Fruit fly (Drosophila melanogaster) whole organism: ENCODE data around the gene CG14340.

Source experiments
- CG8478 ChIP-seq: fragments of >200 bp; optimal IDR thresholded peaks from 2 replicates; lab custom pipeline; 2018; ENCODE audit warnings: inconsistent platforms
- Dll ChIP-seq: fragments of >200 bp; optimal IDR thresholded peaks from 2 replicates; lab custom pipeline; 2017
- EcR ChIP-seq, 2 experiments: fragments of >200 bp; optimal IDR thresholded peaks; 2 replicates each; lab custom pipeline; 2017; ENCODE audit warnings: missing biosample characterization in 2 of 2, missing genetic modification characterization in 2 of 2, missing genetic modification reagents in 2 of 2
- pan ChIP-seq: fragments of >200 bp; optimal IDR thresholded peaks from 2 replicates; lab custom pipeline; 2017
- psq ChIP-seq: fragments of >200 bp; optimal IDR thresholded peaks from 2 replicates; lab custom pipeline; 2017
- usp ChIP-seq: fragments of >200 bp; optimal IDR thresholded peaks from 2 replicates; lab custom pipeline; 2017; ENCODE audit warnings: missing biosample characterization, missing genetic modification characterization, mixed read lengths

Gene CG14340

DNA sequence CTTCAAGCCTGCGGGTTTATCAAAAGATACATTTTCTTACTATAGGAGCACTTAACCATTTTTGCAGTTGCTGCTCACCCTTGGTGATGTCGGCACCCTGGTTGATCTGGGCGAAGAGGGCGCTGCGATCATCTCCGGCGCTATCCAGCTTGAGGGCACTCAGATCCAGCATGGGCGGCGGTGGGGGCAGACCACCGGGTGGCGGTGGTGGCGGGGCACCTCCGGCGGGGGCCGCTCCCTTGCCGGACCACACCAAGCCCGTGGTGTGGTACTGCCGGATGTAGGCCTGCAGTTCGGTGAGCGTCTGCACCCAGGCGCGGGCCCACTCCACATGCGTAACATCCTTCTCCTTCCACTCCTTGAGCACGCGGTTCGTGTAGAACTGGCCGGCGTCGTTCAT, 40.0 kb downstream of the CG14340 start:
- TF ChIP-seq Dll (lab: Kevin White, UChicago) (no peak), pan (no peak), EcR (GFP tag; optimal IDR thresholded peaks at IDR 0.05; lab: Kevin White, UChicago) (no peak), psq (lab: Kevin White, UChicago) (no peak), usp (GFP tag; lab: Kevin White, UChicago) (no peak), CG8478 (lab: Kevin White, UChicago) (no peak)

DNA sequence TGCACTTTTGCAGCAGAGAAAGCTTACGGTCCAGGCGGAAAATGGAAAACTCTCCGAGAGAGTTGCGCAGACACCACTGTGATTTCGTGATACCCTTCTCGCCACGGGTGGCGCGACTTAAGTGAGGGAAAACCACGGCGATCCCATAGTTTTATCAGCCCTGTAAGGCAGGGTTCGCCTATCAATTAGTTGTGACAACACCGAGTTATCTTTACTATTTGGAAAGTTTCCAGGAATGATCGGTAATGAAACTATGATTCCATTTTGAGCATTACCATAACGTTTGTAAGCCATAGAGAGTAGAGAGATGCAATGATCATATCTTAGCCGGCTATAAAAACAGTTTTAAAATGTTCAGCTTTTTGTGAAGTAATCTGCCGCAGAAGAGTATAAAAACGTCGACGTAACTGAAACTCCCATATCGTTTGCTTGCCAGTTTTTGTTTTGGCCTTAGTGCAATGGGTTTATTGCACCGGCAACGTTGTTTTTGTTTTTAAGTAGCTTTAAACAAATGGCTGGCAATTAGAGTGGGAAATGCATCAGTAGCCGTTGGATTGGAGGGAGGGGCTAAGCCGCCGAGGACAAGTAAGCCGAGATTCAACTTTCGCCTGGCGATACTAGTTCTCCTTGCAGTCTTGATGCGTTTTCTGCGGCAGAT, 44.0 kb downstream of the CG14340 start:
- no peak for TF ChIP-seq pan
- no peak for TF ChIP-seq psq (lab: Kevin White, UChicago)
- no peak for TF ChIP-seq CG8478 (lab: Kevin White, UChicago)
- no peak for TF ChIP-seq Dll (lab: Kevin White, UChicago)
- TF ChIP-seq usp (GFP tag; lab: Kevin White, UChicago), result no peak
- TF ChIP-seq EcR (GFP tag; optimal IDR thresholded peaks at IDR 0.05; lab: Kevin White, UChicago), result no peak

DNA sequence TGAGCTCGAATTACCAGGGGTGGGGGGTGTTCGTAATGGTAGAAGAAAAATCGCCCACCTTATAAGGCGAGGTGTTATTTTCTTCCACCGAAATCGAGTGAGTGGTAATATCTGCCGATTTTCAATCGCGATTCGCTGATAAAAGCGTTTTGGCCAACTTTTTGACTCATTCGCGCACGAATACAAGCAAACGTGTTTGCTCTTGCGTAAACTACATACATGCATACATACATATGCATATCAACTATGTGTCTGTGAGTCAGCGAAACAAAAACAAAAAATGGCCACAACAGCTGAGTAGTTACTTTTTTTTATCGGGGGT, 44.6 kb downstream of the CG14340 start:
- no peak for TF ChIP-seq psq (lab: Kevin White, UChicago)
- no peak for TF ChIP-seq pan
- TF ChIP-seq Dll (lab: Kevin White, UChicago), result no peak

DNA sequence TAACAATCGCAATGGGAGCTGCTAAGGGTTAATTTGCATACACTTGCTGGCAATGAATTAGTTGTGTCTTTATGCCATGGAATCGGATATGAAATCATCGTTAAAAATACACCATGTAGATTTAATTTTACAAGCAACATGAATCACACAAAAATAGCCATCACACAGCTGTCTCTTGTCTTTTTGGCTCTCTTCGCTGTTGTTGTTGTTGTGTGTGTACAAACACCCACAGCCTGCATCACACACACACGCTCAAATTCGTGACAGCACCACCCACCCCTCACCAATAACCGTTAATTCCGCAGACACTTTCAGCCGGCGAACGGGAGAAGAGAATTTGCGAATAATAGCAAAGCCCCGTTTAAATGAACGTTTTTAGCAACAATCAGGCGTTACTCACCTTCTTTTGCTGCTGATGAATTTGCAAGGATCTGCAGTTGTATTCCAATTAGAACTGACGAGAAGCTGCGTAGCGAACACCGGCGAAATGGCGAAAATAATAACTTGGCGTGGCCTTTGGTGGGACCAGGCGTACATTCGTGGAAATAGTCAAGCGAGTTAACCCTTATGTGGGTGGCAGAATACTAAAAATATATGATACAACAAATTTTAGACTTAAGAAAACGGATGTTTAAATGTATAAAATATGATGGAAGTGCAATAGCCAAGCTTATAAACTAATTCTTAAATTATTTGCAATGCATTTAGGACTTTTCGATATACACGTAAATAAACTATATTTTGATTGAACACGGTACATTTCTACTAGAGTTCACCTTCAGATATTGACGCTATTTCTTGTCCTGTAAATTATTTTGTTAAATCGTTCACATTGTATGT, 45.2 kb downstream of the CG14340 start, which contains the start of gene capt:
capt (minus strand) TSS at position 584 of the 840 bp plus-strand sequence.
- TF ChIP-seq EcR (GFP tag; optimal IDR thresholded peaks at IDR 0.05; lab: Kevin White, UChicago) (no peak), usp (GFP tag; lab: Kevin White, UChicago) (no peak), Dll (lab: Kevin White, UChicago) (no peak), psq (lab: Kevin White, UChicago) (no peak)

DNA sequence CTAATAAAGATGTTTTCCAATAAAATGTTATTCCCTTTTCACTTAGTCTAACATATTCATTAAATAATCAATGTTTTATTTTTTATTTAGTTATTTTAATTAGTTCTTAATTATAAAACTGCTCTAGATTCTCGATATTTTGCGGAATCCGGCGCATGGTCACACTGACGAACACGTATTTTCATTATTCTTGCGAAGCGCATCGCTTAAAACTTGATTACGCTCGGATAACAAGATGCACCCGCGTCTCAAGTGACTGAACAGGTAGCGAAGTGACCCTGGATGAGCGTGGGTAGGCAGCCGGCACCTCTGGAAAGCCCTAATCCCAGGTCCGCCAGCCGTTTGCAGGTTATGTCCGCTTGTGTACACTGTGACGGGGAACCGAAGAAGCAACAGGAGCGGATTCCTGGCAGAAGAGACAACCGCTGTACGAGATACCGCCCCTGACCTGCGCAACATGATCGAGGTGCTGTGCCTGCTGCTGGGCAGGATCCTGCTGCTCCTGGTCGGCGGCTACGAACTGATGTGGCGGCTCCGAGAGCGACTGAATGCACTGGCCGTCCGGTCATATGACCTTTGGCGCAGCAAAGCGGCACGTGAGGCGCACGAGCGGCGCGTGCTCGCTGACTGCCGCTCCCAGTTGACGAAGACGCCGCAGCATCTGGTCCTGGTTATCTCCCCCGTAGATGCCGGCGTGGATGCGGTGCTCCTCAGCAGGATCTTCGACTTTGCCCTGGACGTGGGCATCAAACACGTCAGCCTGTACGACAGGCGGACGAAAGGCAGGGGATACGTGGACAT, 46.0 kb downstream of the CG14340 start, which contains the start of gene Tango14:
Tango14 (plus strand) TSS at position 143 of the 801 bp plus-strand sequence.
- TF ChIP-seq EcR (GFP tag; optimal IDR thresholded peaks at IDR 0.05; lab: Kevin White, UChicago) (no peak), CG8478 (lab: Kevin White, UChicago) (no peak), psq (lab: Kevin White, UChicago) (no peak), pan (no peak), Dll (lab: Kevin White, UChicago) (no peak), usp (GFP tag; lab: Kevin White, UChicago) (no peak)
